Worm (Caenorhabditis elegans) whole organism, early embryonic: ENCODE results near the gene C28H8.3.

ENCODE experiments used
- B0310.2 ChIP-seq: sonication (generic microtip); optimal IDR thresholded peaks from 2 replicates; lab custom pipeline; 2016; ENCODE audit warnings: mild to moderate bottlenecking, missing genetic modification characterization, missing compliant biosample characterization
- F13C5.2 ChIP-seq: sonication (generic microtip); optimal IDR thresholded peaks from 2 replicates; lab custom pipeline; 2017; ENCODE audit warnings: mild to moderate bottlenecking, missing genetic modification characterization, inconsistent platforms, missing compliant biosample characterization
- aly-1 ChIP-seq: sonication (generic microtip); optimal IDR thresholded peaks from 2 replicates; lab custom pipeline; 2016; ENCODE audit warnings: missing genetic modification characterization, missing compliant biosample characterization
- ama-1 ChIP-seq: fragments of 150-350 bp; optimal IDR thresholded peaks from 2 replicates; lab custom pipeline; 2014
- ceh-13 ChIP-seq: fragments of 200-800 bp; sonication (Bioruptor generic); optimal IDR thresholded peaks from 2 replicates; lab custom pipeline; 2018; ENCODE audit warnings: mild to moderate bottlenecking, missing genetic modification characterization, missing compliant biosample characterization
- ceh-36 ChIP-seq: sonication (generic microtip); optimal IDR thresholded peaks from 2 replicates; lab custom pipeline; 2016; ENCODE audit warnings: missing genetic modification characterization, inconsistent platforms, missing compliant biosample characterization
- ets-7 ChIP-seq: sonication (generic microtip); optimal IDR thresholded peaks from 2 replicates; lab custom pipeline; 2016; ENCODE audit warnings: missing genotype, missing genetic modification characterization, missing compliant biosample characterization
- flt-1 ChIP-seq: fragments of 200-800 bp; sonication (Bioruptor generic); IDR thresholded peaks from 2 replicates; pipeline ENCODE4 v1.3.6; 2022; ENCODE audit warnings: missing genetic modification characterization, missing compliant biosample characterization
- hmbx-1 ChIP-seq: sonication (generic microtip); optimal IDR thresholded peaks from 2 replicates; lab custom pipeline; 2016; ENCODE audit warnings: mild to moderate bottlenecking, missing genetic modification characterization, missing compliant biosample characterization
- hmg-4 ChIP-seq: fragments of 200-800 bp; sonication (Bioruptor generic); optimal IDR thresholded peaks from 2 replicates; lab custom pipeline; 2018; ENCODE audit warnings: mild to moderate bottlenecking, missing genetic modification characterization, missing compliant biosample characterization
- hnd-1 ChIP-seq: sonication (generic microtip); optimal IDR thresholded peaks from 2 replicates; lab custom pipeline; 2016; ENCODE audit warnings: missing genetic modification characterization, missing compliant biosample characterization
- pes-1 ChIP-seq: fragments of 200-800 bp; sonication (Bioruptor generic); IDR thresholded peaks from 2 replicates; pipeline ENCODE4 v1.3.6; 2022; ENCODE audit warnings: missing genetic modification reagents, missing genetic modification characterization, missing compliant biosample characterization
- scrt-1 ChIP-seq: fragments of 200-800 bp; sonication (Bioruptor generic); IDR thresholded peaks from 2 replicates; pipeline ENCODE4 v1.3.6; 2022; ENCODE audit warnings: missing genetic modification characterization, missing compliant biosample characterization
- sea-1 ChIP-seq: fragments of 200-800 bp; sonication (Bioruptor generic); conservative IDR thresholded peaks from 2 replicates; pipeline ENCODE4 v1.3.6; 2022; ENCODE audit warnings: missing genetic modification characterization, missing compliant biosample characterization
- tbx-11 ChIP-seq: fragments of 200-800 bp; sonication (Bioruptor generic); IDR thresholded peaks from 2 replicates; pipeline ENCODE4 v1.3.6; 2022; ENCODE audit warnings: missing genetic modification characterization, missing compliant biosample characterization
- tbx-37 ChIP-seq: fragments of 200-800 bp; sonication (Bioruptor generic); conservative IDR thresholded peaks from 2 replicates; pipeline ENCODE4 v1.3.6; 2022; ENCODE audit warnings: missing genetic modification reagents, missing genetic modification characterization, missing compliant biosample characterization
- tra-4 ChIP-seq: sonication (generic microtip); optimal IDR thresholded peaks from 2 replicates; lab custom pipeline; 2017; ENCODE audit warnings: missing genetic modification characterization, missing compliant biosample characterization

C28H8.3 gene

ce11 chrIII:5897468-5897867 is 11.0 kb upstream of the C28H8.3 start:
- TF ChIP-seq tbx-37 (GFP tag; lab: Robert Waterston, UW) (no peak), ama-1 (no peak), pes-1 (GFP tag; lab: Robert Waterston, UW) (no peak), tbx-11 (GFP tag; lab: Robert Waterston, UW) (no peak), aly-1 (tag; lab: Kevin White, UChicago) (no peak), flt-1 (GFP tag; lab: Robert Waterston, UW) (no peak), ceh-36 (no peak)

ce11 chrIII:5898631-5899030 is 9.9 kb upstream of the C28H8.3 start:
- TF ChIP-seq tbx-11 (GFP tag; lab: Robert Waterston, UW), result no peak
- no peak for TF ChIP-seq ceh-13
- TF ChIP-seq flt-1 (GFP tag; lab: Robert Waterston, UW), result no peak
- no peak for TF ChIP-seq tra-4 (tag; lab: Kevin White, UChicago)
- TF ChIP-seq scrt-1 (GFP tag; lab: Robert Waterston, UW), result no peak
- no peak for TF ChIP-seq sea-1 (GFP tag; lab: Robert Waterston, UW)
- no peak for TF ChIP-seq ceh-36
- no peak for TF ChIP-seq pes-1 (GFP tag; lab: Robert Waterston, UW)

ce11 chrIII:5900709-5901108 is 7.8 kb upstream of the C28H8.3 start:
- TF ChIP-seq sea-1 (GFP tag; lab: Robert Waterston, UW) (no peak), ama-1 (no peak), tbx-37 (GFP tag; lab: Robert Waterston, UW) (no peak), ceh-36 (no peak), hmbx-1 (tag; lab: Kevin White, UChicago) (no peak), scrt-1 (GFP tag; lab: Robert Waterston, UW) (no peak), aly-1 (tag; lab: Kevin White, UChicago) (no peak), B0310.2 (no peak), ceh-13 (no peak), F13C5.2 (tag; lab: Kevin White, UChicago) (no peak), flt-1 (GFP tag; lab: Robert Waterston, UW) (no peak; the same call in 1 of the 2 replicates), tbx-11 (GFP tag; lab: Robert Waterston, UW) (no peak), tra-4 (tag; lab: Kevin White, UChicago) (no peak), hnd-1 (tag; lab: Kevin White, UChicago) (no peak), pes-1 (GFP tag; lab: Robert Waterston, UW) (no peak), hmg-4 (GFP tag; lab: Kevin White, UChicago) (no peak), ets-7 (tag; lab: Kevin White, UChicago) (no peak)

- no peak for TF ChIP-seq ets-7 (tag; lab: Kevin White, UChicago)
- TF ChIP-seq scrt-1 (GFP tag; lab: Robert Waterston, UW), result no peak
- no peak for TF ChIP-seq pes-1 (GFP tag; lab: Robert Waterston, UW)
- TF ChIP-seq F13C5.2 (tag; lab: Kevin White, UChicago), result no peak
- no peak for TF ChIP-seq hnd-1 (tag; lab: Kevin White, UChicago)
- TF ChIP-seq aly-1 (tag; lab: Kevin White, UChicago), result no peak
- TF ChIP-seq tra-4 (tag; lab: Kevin White, UChicago), result no peak
- no peak for TF ChIP-seq ceh-13
- no peak for TF ChIP-seq tbx-37 (GFP tag; lab: Robert Waterston, UW)
- TF ChIP-seq hmg-4 (GFP tag; lab: Kevin White, UChicago), result no peak
- no peak for TF ChIP-seq ceh-36
Measured at ce11 chrIII:5902558-5902957, 5.9 kb upstream of the C28H8.3 start.

ce11 chrIII:5906059-5906458 is 2.4 kb upstream of the C28H8.3 start, which contains the start of gene dpff-1:
TSS of gene dpff-1 (minus strand) at chrIII:5906346.
- no peak for TF ChIP-seq scrt-1 (GFP tag; lab: Robert Waterston, UW)
- no peak for TF ChIP-seq ets-7 (tag; lab: Kevin White, UChicago)
- no peak for TF ChIP-seq aly-1 (tag; lab: Kevin White, UChicago)
- no peak for TF ChIP-seq ceh-36
- peak; percentile 23 for TF ChIP-seq F13C5.2 (tag; lab: Kevin White, UChicago)

ce11 chrIII:5906749-5907148 is 1.8 kb upstream of the C28H8.3 start, which contains the start of gene erd-2.2:
TSS of gene erd-2.2 (plus strand) at chrIII:5907049.
- TF ChIP-seq B0310.2 (no peak), hnd-1 (tag; lab: Kevin White, UChicago) (no peak), hmbx-1 (tag; lab: Kevin White, UChicago) (no peak), ceh-36 (no peak), tbx-37 (GFP tag; lab: Robert Waterston, UW) (no peak), aly-1 (tag; lab: Kevin White, UChicago) (no peak), scrt-1 (GFP tag; lab: Robert Waterston, UW) (no peak), ets-7 (tag; lab: Kevin White, UChicago) (no peak), tbx-11 (GFP tag; lab: Robert Waterston, UW) (no peak), hmg-4 (GFP tag; lab: Kevin White, UChicago) (no peak), sea-1 (GFP tag; lab: Robert Waterston, UW) (no peak), tra-4 (tag; lab: Kevin White, UChicago) (no peak), ceh-13 (no peak), ama-1 (no peak), F13C5.2 (tag; lab: Kevin White, UChicago) (no peak), pes-1 (GFP tag; lab: Robert Waterston, UW) (no peak), flt-1 (GFP tag; lab: Robert Waterston, UW) (no peak)

- no peak for TF ChIP-seq sea-1 (GFP tag; lab: Robert Waterston, UW)
- TF ChIP-seq ceh-13, result no peak
- TF ChIP-seq tbx-37 (GFP tag; lab: Robert Waterston, UW), result no peak
- TF ChIP-seq aly-1 (tag; lab: Kevin White, UChicago), result peak; percentile 23
- no peak for TF ChIP-seq ama-1
Measured at ce11 chrIII:5914717-5915116, 6.2 kb downstream of the C28H8.3 start.

ce11 chrIII:5915926-5916325 is 7.4 kb downstream of the C28H8.3 start:
- TF ChIP-seq B0310.2 (no peak), F13C5.2 (tag; lab: Kevin White, UChicago) (no peak), ama-1 (no peak), sea-1 (GFP tag; lab: Robert Waterston, UW) (no peak), hmbx-1 (tag; lab: Kevin White, UChicago) (no peak), ets-7 (tag; lab: Kevin White, UChicago) (no peak), ceh-13 (no peak), flt-1 (GFP tag; lab: Robert Waterston, UW) (no peak), tbx-11 (GFP tag; lab: Robert Waterston, UW) (no peak), ceh-36 (no peak), scrt-1 (GFP tag; lab: Robert Waterston, UW) (no peak), aly-1 (tag; lab: Kevin White, UChicago) (no peak)
